Worm (Caenorhabditis elegans): ENCODE data around the gene C27C12.4.

C27C12.4 gene

DNA sequence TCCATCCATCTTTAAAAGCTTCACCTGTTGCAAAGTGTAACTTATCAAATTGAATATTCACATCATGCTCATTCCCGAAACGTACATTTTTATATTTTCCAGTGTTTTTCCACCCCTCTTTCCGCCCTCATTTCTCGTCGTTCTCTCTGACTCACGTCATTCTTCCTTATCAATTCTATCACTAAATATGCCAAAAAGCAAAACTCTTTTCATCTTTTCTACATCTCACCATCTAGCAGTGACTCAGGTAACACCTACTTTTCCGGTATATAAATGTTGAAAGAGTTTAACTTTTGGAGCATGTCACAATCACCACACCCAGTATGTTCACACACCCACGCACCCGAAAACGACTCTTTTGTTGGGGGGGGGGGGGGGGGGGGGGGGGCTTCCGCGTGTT lies 9.4 kb upstream of the C27C12.4 start:
- TF ChIP-seq ztf-29 (GFP tag; IDR thresholded peaks at IDR 0.05) (no peak), ref-1 (GFP tag; conservative IDR thresholded peaks at IDR 0.05) (no peak), flt-1 (GFP tag; IDR thresholded peaks at IDR 0.05) (no peak), med-1 (GFP tag; optimal IDR thresholded peaks at IDR 0.05; ENCODE audit: insufficient read depth) (no peak), ztf-23 (GFP tag; IDR thresholded peaks at IDR 0.05) (no peak), cog-1 (tag; optimal IDR thresholded peaks at IDR 0.05) (no peak), klf-2 (GFP tag; conservative IDR thresholded peaks at IDR 0.05) (no peak)

DNA sequence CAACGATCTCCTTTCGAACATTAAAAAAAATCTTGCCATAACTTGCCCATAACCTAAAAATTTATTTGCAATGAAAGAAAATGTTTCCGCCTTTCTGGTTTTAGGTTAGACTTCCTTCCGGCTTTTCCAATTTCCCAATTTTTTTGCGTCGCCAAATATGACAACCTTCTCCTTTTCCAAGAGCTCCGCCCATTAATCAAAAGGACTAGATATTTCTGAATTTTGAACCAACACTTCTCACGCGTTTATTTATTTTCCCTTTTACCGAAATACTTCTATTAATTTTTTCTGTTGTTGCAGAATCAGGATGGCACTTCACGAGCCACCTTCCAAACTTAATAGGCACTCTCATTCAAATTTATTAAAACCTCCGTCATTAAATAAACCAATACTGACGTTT lies 8.2 kb upstream of the C27C12.4 start, which contains the start of gene egrh-1:
TSS of gene egrh-1 (plus strand) at position 301 of the 400 bp plus-strand sequence.
- TF ChIP-seq T22C8.4 (GFP tag; IDR thresholded peaks at IDR 0.05), result no peak
- TF ChIP-seq med-1 (GFP tag; optimal IDR thresholded peaks at IDR 0.05; ENCODE audit: insufficient read depth), result no peak
- no peak for TF ChIP-seq ref-1 (GFP tag; conservative IDR thresholded peaks at IDR 0.05)
- TF ChIP-seq cog-1 (tag; optimal IDR thresholded peaks at IDR 0.05), result no peak
- TF ChIP-seq ztf-23 (GFP tag; IDR thresholded peaks at IDR 0.05), result no peak
- no peak for TF ChIP-seq tab-1 (GFP tag; IDR thresholded peaks at IDR 0.05)
- TF ChIP-seq flt-1 (GFP tag; IDR thresholded peaks at IDR 0.05), result no peak
- no peak for TF ChIP-seq ztf-29 (GFP tag; IDR thresholded peaks at IDR 0.05)
- TF ChIP-seq klf-2 (GFP tag; conservative IDR thresholded peaks at IDR 0.05), result no peak

- TF ChIP-seq flt-1 (GFP tag; IDR thresholded peaks at IDR 0.05) (no peak), ztf-29 (GFP tag; IDR thresholded peaks at IDR 0.05) (no peak), tab-1 (GFP tag; IDR thresholded peaks at IDR 0.05) (no peak), ztf-23 (GFP tag; IDR thresholded peaks at IDR 0.05) (no peak), med-1 (GFP tag; optimal IDR thresholded peaks at IDR 0.05; ENCODE audit: insufficient read depth) (no peak), klf-2 (GFP tag; conservative IDR thresholded peaks at IDR 0.05) (no peak), cog-1 (tag; optimal IDR thresholded peaks at IDR 0.05) (no peak), ref-1 (GFP tag; conservative IDR thresholded peaks at IDR 0.05) (no peak), T22C8.4 (GFP tag; IDR thresholded peaks at IDR 0.05) (no peak)
These were observed 4.8 kb upstream of the C27C12.4 start, which contains the start of gene acd-3 for ce11 chrX:14849054-14849453. Gene acd-3 (plus strand): TSS chrX:14849275.

ce11 chrX:14851904-14852303 lies 2.0 kb upstream of the C27C12.4 start:
- no peak for TF ChIP-seq ztf-29 (GFP tag; IDR thresholded peaks at IDR 0.05)
- no peak for TF ChIP-seq ref-1 (GFP tag; conservative IDR thresholded peaks at IDR 0.05)
- no peak for TF ChIP-seq flt-1 (GFP tag; IDR thresholded peaks at IDR 0.05)
- no peak for TF ChIP-seq med-1 (GFP tag; optimal IDR thresholded peaks at IDR 0.05; ENCODE audit: insufficient read depth)
- no peak for TF ChIP-seq ztf-23 (GFP tag; IDR thresholded peaks at IDR 0.05)
- TF ChIP-seq klf-2 (GFP tag; conservative IDR thresholded peaks at IDR 0.05), result no peak
- TF ChIP-seq T22C8.4 (GFP tag; IDR thresholded peaks at IDR 0.05), result no peak
- TF ChIP-seq tab-1 (GFP tag; IDR thresholded peaks at IDR 0.05), result no peak
- TF ChIP-seq cog-1 (tag; optimal IDR thresholded peaks at IDR 0.05), result no peak

- TF ChIP-seq tab-1 (GFP tag; IDR thresholded peaks at IDR 0.05) (no peak), flt-1 (GFP tag; IDR thresholded peaks at IDR 0.05) (no peak)
These were observed 7.9 kb downstream of the C27C12.4 start, which contains the start of gene dmd-4 for ce11 chrX:14861752-14862151. Gene dmd-4 (minus strand): TSS chrX:14861852.

DNA sequence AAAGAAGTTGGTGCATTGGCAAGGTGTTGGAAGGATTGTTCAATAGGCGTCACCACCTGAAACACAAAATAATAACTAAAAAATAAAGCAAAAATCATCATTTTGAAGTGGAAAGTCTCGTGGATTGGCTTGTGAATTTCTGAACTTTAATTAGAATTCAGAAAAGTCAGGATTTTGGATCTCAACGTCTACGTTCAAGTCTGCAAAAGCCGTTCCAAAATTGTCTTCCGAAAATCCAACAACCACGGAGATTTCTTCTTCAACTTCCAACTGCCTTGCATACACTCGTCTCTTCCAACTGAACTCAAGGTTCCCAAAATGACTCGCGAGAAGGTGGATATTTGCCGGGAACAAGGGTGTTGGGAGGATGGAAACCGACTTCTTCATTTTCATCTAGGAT lies 11.9 kb downstream of the C27C12.4 start, which contains the start of gene C27C12.3:
TSS of gene C27C12.3 (minus strand) at position 101 of the 400 bp plus-strand sequence.
- no peak for TF ChIP-seq ref-1 (GFP tag; conservative IDR thresholded peaks at IDR 0.05)
- TF ChIP-seq cog-1 (tag; optimal IDR thresholded peaks at IDR 0.05), result no peak
- no peak for TF ChIP-seq ztf-29 (GFP tag; IDR thresholded peaks at IDR 0.05)

DNA sequence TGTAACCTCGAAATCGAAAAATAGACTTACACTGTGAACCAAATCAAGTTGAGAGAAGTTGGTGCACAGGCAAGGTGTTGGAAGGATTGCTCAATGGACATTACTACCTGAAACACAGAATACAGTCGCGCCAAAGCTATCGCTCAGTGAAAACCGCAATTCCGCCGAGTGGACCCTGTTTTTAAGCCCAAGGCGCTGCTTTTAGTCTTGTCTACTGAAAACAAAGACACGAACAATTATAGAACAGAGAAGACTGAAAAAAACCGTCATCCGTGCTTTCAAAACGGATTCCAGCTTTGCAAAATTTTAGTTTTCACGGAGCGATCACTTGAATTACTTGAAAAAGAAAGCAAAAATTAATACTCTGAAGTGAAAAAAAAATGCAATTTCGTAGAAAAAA lies 14.3 kb downstream of the C27C12.4 start, which contains the start of gene F31F6.1:
TSS of gene F31F6.1 (minus strand) at position 101 of the 400 bp plus-strand sequence.
- TF ChIP-seq flt-1 (GFP tag; IDR thresholded peaks at IDR 0.05), result no peak
- TF ChIP-seq med-1 (GFP tag; optimal IDR thresholded peaks at IDR 0.05; ENCODE audit: insufficient read depth), result no peak
- TF ChIP-seq ztf-29 (GFP tag; IDR thresholded peaks at IDR 0.05), result no peak
- no peak for TF ChIP-seq ref-1 (GFP tag; conservative IDR thresholded peaks at IDR 0.05)
- TF ChIP-seq cog-1 (tag; optimal IDR thresholded peaks at IDR 0.05), result no peak
- no peak for TF ChIP-seq ztf-23 (GFP tag; IDR thresholded peaks at IDR 0.05)
- TF ChIP-seq klf-2 (GFP tag; conservative IDR thresholded peaks at IDR 0.05), result no peak
- TF ChIP-seq T22C8.4 (GFP tag; IDR thresholded peaks at IDR 0.05), result no peak
- no peak for TF ChIP-seq tab-1 (GFP tag; IDR thresholded peaks at IDR 0.05)

DNA sequence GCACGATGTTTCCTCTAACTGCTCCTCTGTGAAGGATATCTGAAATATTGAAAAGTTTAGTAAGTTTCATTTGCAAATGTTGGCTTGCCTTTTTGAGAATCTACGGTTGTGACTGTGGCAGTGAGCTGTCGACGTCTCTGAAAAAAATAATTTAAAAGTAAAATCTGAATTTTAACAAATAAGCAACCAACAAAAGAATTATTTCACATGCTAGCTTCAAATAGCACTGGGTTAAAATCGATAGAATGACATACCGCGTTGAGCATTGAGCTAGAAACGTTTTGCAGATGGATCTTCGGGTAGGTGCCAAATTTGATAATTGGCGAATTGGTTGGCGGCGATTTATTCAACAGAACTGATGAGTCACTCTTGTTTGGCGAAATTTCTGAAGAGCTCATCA lies 17.9 kb downstream of the C27C12.4 start, which contains the start of gene F31F6.2:
TSS of gene F31F6.2 (minus strand) at position 101 of the 400 bp plus-strand sequence.
- TF ChIP-seq T22C8.4 (GFP tag; IDR thresholded peaks at IDR 0.05) (no peak), klf-2 (GFP tag; conservative IDR thresholded peaks at IDR 0.05) (no peak), flt-1 (GFP tag; IDR thresholded peaks at IDR 0.05) (no peak), cog-1 (tag; optimal IDR thresholded peaks at IDR 0.05) (no peak), ztf-23 (GFP tag; IDR thresholded peaks at IDR 0.05) (no peak), tab-1 (GFP tag; IDR thresholded peaks at IDR 0.05) (no peak)

DNA sequence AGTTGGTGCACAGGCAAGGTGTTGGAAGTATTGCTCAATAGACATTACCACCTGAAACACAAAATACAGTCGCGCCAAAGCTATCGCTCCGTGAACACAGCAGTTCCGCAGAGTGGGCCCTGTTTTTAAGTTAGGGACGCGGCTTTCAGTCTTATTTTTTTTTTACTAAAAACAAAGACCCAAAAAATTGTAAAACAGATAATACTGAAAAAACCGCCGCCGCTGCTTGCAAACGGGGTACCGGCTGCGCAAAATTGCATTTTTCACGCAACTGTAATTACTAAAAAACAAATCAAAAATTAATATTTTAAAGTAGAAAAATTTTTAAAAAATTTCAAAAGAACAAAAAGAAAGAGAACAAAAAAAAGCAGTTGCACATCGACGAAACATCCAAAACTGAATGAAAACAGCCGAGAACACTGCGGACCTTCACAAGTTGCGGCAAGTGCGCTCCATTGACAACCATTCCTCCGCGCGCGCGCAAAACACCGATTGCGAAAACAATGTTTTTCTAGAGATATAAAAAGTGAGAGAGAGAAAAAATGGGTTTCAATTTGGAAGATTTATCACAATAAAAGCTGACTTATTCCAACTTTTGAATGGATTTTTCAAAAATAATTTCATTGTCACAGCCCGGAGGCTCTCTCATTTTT lies 19.1 kb downstream of the C27C12.4 start, which contains the start of gene F31F6.3:
TSS of gene F31F6.3 (minus strand) at position 51 of the 653 bp plus-strand sequence.
- TF ChIP-seq T22C8.4 (GFP tag; IDR thresholded peaks at IDR 0.05), result no peak
- no peak for TF ChIP-seq med-1 (GFP tag; optimal IDR thresholded peaks at IDR 0.05; ENCODE audit: insufficient read depth)

ce11 chrX:14875668-14876067 lies 21.8 kb downstream of the C27C12.4 start, which contains the start of gene sssh-1:
Gene sssh-1 (plus strand): TSS chrX:14875968.
- TF ChIP-seq ref-1 (GFP tag; conservative IDR thresholded peaks at IDR 0.05) (no peak), med-1 (GFP tag; optimal IDR thresholded peaks at IDR 0.05; ENCODE audit: insufficient read depth) (no peak), flt-1 (GFP tag; IDR thresholded peaks at IDR 0.05) (no peak), cog-1 (tag; optimal IDR thresholded peaks at IDR 0.05) (no peak), tab-1 (GFP tag; IDR thresholded peaks at IDR 0.05) (no peak), ztf-23 (GFP tag; IDR thresholded peaks at IDR 0.05) (no peak), klf-2 (GFP tag; conservative IDR thresholded peaks at IDR 0.05) (no peak), ztf-29 (GFP tag; IDR thresholded peaks at IDR 0.05) (no peak), T22C8.4 (GFP tag; IDR thresholded peaks at IDR 0.05) (no peak)

All from whole organism, midembryonic.